Worm (Caenorhabditis elegans): ENCODE results near the gene C18A3.10.
A peak's percentile ranks its signal among the peaks of the same experiment; 100 is the strongest.

The C18A3.10 gene

DNA sequence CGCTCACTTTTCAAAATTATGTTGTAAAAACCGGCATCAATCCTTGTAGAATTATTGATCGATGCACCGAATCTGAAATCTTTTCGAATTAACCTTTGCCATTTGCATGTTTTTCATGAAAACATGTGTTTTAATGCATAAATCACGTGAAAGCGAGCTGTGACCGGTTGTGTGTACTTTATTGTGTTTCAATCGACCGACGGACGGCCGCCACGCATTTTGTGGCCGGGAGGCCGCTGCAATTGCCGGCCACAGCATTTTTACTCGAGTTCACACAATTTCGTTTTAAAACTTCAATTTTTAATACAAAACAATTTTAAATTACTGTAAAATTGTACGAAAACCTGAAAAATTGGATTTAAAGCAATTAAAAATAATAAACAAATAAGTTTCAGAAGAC lies 26.7 kb downstream of the C18A3.10 start, which contains the start of gene C25H3.11 (continued):
- peak; percentile 26 for TF ChIP-seq rnt-1 (tag; optimal IDR thresholded peaks at IDR 0.05)
- no peak for TF ChIP-seq tbx-2 (tag; optimal IDR thresholded peaks at IDR 0.05)
- TF ChIP-seq efl-3 (GFP tag; optimal IDR thresholded peaks at IDR 0.05) = no peak
- no peak for TF ChIP-seq hlh-4 (tag; optimal IDR thresholded peaks at IDR 0.05)
- TF ChIP-seq egl-13 (tag; optimal IDR thresholded peaks at IDR 0.05) = no peak
- TF ChIP-seq skn-1 (tag; optimal IDR thresholded peaks at IDR 0.05) = no peak
- no peak for TF ChIP-seq unc-98 (GFP tag; IDR thresholded peaks at IDR 0.05)
- no peak for TF ChIP-seq zag-1 (tag; optimal IDR thresholded peaks at IDR 0.05)
- no peak for TF ChIP-seq nhr-237 (tag; optimal IDR thresholded peaks at IDR 0.05)
- TF ChIP-seq sptf-1 (tag; optimal IDR thresholded peaks at IDR 0.05) = no peak
- peak; percentile 14 for TF ChIP-seq nhr-90 (tag; optimal IDR thresholded peaks at IDR 0.05; ENCODE audit: poor library complexity)
- TF ChIP-seq F16B12.6 (tag; optimal IDR thresholded peaks at IDR 0.05) = no peak

DNA sequence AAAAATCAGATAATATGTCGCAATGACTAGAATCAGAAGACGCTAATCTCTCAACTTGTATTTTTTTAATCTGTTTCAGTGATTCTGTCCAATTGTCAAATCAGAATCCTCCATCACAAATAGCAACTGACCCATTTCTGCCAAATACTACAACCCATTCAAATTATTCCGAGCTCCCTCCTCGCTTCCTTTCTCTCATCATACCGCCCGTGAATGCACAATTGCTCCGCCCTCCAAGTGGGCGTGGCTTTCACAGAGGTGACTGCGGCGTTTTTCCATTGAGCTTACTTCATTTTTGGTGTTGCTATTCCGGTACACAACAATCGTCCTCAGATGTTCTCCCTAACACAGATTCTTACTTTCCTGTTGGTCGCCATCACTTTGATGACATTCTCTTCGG lies 34.9 kb downstream of the C18A3.10 start, which contains the start of gene flp-27:
TSS of gene flp-27 (plus strand) at position 301 of the 400 bp plus-strand sequence.
- TF ChIP-seq F16B12.6 (tag; optimal IDR thresholded peaks at IDR 0.05) = no peak

DNA sequence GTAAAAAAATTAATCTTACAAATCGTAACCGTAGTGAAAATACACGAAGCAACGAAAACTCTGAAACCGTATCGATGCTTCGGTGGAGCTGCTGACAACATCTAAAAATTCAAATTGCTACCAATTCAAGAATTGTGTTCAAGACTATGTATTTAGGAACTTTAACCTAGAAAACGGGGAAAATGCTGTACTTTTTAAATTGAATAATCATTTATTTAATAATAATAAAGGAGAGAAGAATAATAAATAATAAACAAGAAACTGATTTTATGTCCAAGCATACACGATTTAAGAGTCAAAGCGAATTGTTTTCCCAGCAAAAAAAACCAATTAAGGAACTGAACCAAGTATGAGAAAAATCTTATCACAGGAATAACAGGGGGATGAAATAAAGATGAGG lies 46.1 kb downstream of the C18A3.10 start, which contains the start of gene C25H3.17:
TSS of gene C25H3.17 (minus strand) at position 101 of the 400 bp plus-strand sequence.
- no peak for TF ChIP-seq nhr-28 (tag; optimal IDR thresholded peaks at IDR 0.05)
- TF ChIP-seq swsn-7 (tag; optimal IDR thresholded peaks at IDR 0.05) = no peak
- no peak for TF ChIP-seq C34B4.2 (tag; optimal IDR thresholded peaks at IDR 0.05)
- no peak for TF ChIP-seq fos-1 (tag; optimal IDR thresholded peaks at IDR 0.05)
- no peak for TF ChIP-seq alr-1 (tag; optimal IDR thresholded peaks at IDR 0.05; ENCODE audit: borderline replicate concordance)
- TF ChIP-seq snu-23 (GFP tag; optimal IDR thresholded peaks at IDR 0.05) = no peak
- TF ChIP-seq sptf-1 (tag; optimal IDR thresholded peaks at IDR 0.05) = no peak
- TF ChIP-seq unc-98 (GFP tag; IDR thresholded peaks at IDR 0.05) = no peak

DNA sequence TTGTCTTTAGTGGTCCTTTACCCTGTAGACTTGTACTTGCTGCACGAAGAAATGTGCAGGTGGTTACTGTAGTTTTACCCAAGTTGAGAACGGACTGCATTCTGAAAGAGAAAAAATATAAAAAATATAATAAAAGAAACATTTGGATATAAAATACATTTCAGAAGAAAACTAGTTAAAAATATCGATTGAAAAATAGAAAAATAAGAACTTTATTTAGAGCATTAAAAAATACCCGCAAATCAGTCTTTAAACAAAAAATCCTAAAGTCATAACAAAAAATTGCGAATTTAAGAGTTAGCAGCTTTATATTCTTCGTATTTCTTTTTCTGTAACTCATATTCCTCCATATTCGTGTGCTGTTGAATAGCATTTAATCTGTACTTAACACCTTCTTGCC lies 46.8 kb downstream of the C18A3.10 start, which contains the start of gene C25H3.7:
TSS of gene C25H3.7 (minus strand) at position 101 of the 400 bp plus-strand sequence.
- TF ChIP-seq unc-86 (tag; optimal IDR thresholded peaks at IDR 0.05) (no peak), vab-15 (tag; optimal IDR thresholded peaks at IDR 0.05) (no peak), hpl-2 (GFP tag; optimal IDR thresholded peaks at IDR 0.05) (no peak), lin-14 (GFP tag; optimal IDR thresholded peaks at IDR 0.05) (no peak)

DNA sequence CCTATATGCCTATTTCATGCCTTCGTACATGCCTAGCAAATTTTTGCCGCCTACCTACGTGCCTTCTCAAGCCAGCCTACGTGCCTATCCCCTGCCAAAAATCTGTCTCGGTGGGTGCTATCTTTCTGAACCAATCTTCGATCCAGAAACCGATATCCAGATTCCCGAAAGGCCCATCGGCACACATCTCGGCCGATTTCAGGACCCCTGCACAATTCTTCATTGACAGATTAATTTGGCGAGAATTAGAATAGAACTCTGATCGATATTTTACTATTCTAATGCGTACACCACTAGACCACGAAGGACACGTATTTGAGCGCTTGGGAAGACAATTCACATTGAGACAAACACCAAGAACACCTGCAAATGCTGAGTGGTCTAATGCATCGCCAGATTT lies 48.1 kb downstream of the C18A3.10 start:
- TF ChIP-seq nhr-84 (tag; optimal IDR thresholded peaks at IDR 0.05) (no peak), C16A3.4 (tag; optimal IDR thresholded peaks at IDR 0.05) (no peak), egl-13 (tag; optimal IDR thresholded peaks at IDR 0.05) (no peak), ets-5 (GFP tag; IDR thresholded peaks at IDR 0.05) (no peak), mdl-1 (tag; optimal IDR thresholded peaks at IDR 0.05) (no peak), unc-86 (tag; optimal IDR thresholded peaks at IDR 0.05) (no peak), ztf-4 (tag; optimal IDR thresholded peaks at IDR 0.05) (no peak), alr-1 (tag; optimal IDR thresholded peaks at IDR 0.05; ENCODE audit: borderline replicate concordance) (no peak), nhr-11 (tag; optimal IDR thresholded peaks at IDR 0.05) (no peak)

DNA sequence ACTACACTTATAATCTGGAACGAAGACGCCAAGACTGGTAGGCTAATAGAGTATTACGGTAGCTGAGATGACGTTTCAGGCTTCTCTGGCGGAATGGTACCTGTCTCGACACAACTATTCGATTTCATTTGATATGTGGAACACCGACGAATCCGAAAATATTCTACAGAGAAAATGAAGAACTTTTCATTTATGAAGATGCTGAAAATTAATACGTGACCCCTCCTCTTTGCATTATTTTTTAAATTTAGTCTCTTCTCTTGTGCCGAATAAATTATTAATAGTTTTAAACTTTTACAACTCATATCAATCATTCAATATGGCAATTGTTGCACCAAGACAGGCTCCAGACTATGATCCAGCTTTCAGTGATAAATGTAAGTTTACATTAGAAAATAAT lies 49.7 kb downstream of the C18A3.10 start, which contains the start of gene C25H3.16:
TSS of gene C25H3.16 (plus strand) at position 301 of the 400 bp plus-strand sequence.
- TF ChIP-seq grh-1 (GFP tag; IDR thresholded peaks at IDR 0.05) (no peak), lin-39 (tag; optimal IDR thresholded peaks at IDR 0.05) (no peak), ceh-90 (tag; optimal IDR thresholded peaks at IDR 0.05) (no peak)

All from whole organism, L1 larva.